Worm (Caenorhabditis elegans): ENCODE measurements around the gene rib-2.

The rib-2 gene

DNA sequence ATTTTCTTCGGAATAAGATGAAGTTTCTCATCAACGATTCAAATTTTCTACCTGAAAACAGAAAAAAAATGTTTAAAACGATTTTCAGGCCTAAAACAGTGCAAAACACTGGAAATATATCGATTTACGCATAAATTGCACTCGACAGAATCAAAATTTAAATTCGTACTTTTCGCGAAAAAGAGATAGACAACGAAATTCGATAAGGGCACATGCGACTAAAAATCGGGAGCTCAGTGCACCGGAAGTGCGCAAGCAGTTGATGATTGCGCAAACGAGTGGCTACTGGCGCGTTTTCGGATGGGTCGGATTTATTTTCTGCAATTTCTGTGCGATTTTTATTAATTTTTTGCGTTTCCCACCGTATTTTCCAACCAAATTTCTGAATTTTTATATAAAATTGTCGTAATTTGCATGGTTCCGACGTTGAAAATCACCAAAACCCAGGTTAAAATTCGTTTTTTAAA lies 35.6 kb upstream of the rib-2 start, which contains the start of the genes Y39A1A.21 and Y39A1A.22:
Gene Y39A1A.21, minus strand, starts transcription at position 51 of the 467 bp plus-strand sequence.
Gene Y39A1A.22, minus strand, starts transcription at position 57 of the 467 bp plus-strand sequence.
- TF ChIP-seq ceh-83 (GFP tag; optimal IDR thresholded peaks at IDR 0.05) = no peak
- TF ChIP-seq nhr-12 (tag; optimal IDR thresholded peaks at IDR 0.05) = no peak
- no peak for TF ChIP-seq nhr-2 (tag; optimal IDR thresholded peaks at IDR 0.05)
- TF ChIP-seq unc-120 (tag; optimal IDR thresholded peaks at IDR 0.05; ENCODE audit: poor library complexity, severe bottlenecking) = peak; percentile 34
- no peak for TF ChIP-seq sem-2 (GFP tag; optimal IDR thresholded peaks at IDR 0.05)
- peak; percentile 12 for TF ChIP-seq lin-32 (GFP tag; optimal IDR thresholded peaks at IDR 0.05)
- TF ChIP-seq cnd-1 (tag; optimal IDR thresholded peaks at IDR 0.05) = peak; percentile 29
- TF ChIP-seq hlh-1 (tag; optimal IDR thresholded peaks at IDR 0.05) = peak; percentile 31
- TF ChIP-seq elt-3 (tag; optimal IDR thresholded peaks at IDR 0.05) = no peak
- no peak for TF ChIP-seq zip-8 (tag; optimal IDR thresholded peaks at IDR 0.05)
- peak; percentile 67 for TF ChIP-seq pha-4 (tag; optimal IDR thresholded peaks at IDR 0.05)
- TF ChIP-seq nhr-28 (tag; optimal IDR thresholded peaks at IDR 0.05) = no peak
- no peak for TF ChIP-seq ham-2 (GFP tag; optimal IDR thresholded peaks at IDR 0.05)
- peak; percentile 64 for TF ChIP-seq mls-2 (tag; optimal IDR thresholded peaks at IDR 0.05)
- no peak for TF ChIP-seq unc-62 (GFP tag; optimal IDR thresholded peaks at IDR 0.05)
- TF ChIP-seq nhr-76 (tag; optimal IDR thresholded peaks at IDR 0.05) = no peak
- TF ChIP-seq lin-13 (tag; optimal IDR thresholded peaks at IDR 0.05) = peak; percentile 86
- TF ChIP-seq blmp-1 (tag; optimal IDR thresholded peaks at IDR 0.05) = no peak
- TF ChIP-seq ceh-39 (tag; optimal IDR thresholded peaks at IDR 0.05) = peak; percentile 36
- no peak for TF ChIP-seq elt-1 (tag; optimal IDR thresholded peaks at IDR 0.05; ENCODE audit: borderline replicate concordance, insufficient read depth)
- TF ChIP-seq lsy-2 (tag; optimal IDR thresholded peaks at IDR 0.05) = peak; percentile 80
- TF ChIP-seq snpc-4 (tag; optimal IDR thresholded peaks at IDR 0.05) = no peak
- peak; percentile 1 for TF ChIP-seq ceh-43 (GFP tag; optimal IDR thresholded peaks at IDR 0.05)
- no peak for TF ChIP-seq mab-5 (tag; optimal IDR thresholded peaks at IDR 0.05)
- TF ChIP-seq M03D4.4 (tag; optimal IDR thresholded peaks at IDR 0.05) = peak; percentile 64
- peak; percentile 83 for TF ChIP-seq sptf-1 (tag; optimal IDR thresholded peaks at IDR 0.05)
- TF ChIP-seq tbx-8 (GFP tag; optimal IDR thresholded peaks at IDR 0.05) = peak; percentile 30
- no peak for TF ChIP-seq flh-1 (GFP tag; optimal IDR thresholded peaks at IDR 0.05)
- peak; percentile 7 for TF ChIP-seq bed-3 (GFP tag; optimal IDR thresholded peaks at IDR 0.05)
- peak; percentile 6 for TF ChIP-seq unc-39 (tag; optimal IDR thresholded peaks at IDR 0.05)
- peak; percentile 89 for TF ChIP-seq ces-1 (GFP tag; optimal IDR thresholded peaks at IDR 0.05)
- TF ChIP-seq nhr-237 (tag; optimal IDR thresholded peaks at IDR 0.05) = peak; percentile 55
- peak; percentile 9 for TF ChIP-seq drap-1 (GFP tag; optimal IDR thresholded peaks at IDR 0.05)
- peak; percentile 44 for TF ChIP-seq mep-1 (tag; optimal IDR thresholded peaks at IDR 0.05)
- peak; percentile 8 for TF ChIP-seq ztf-11 (tag; optimal IDR thresholded peaks at IDR 0.05)

ce11 chrIII:10707461-10707860 lies 35.1 kb upstream of the rib-2 start, which contains the start of gene mrpl-12:
Gene mrpl-12 (plus strand): TSS chrIII:10707761.
- TF ChIP-seq mab-5 (tag; optimal IDR thresholded peaks at IDR 0.05) (no peak), mep-1 (tag; optimal IDR thresholded peaks at IDR 0.05) (no peak), nhr-2 (tag; optimal IDR thresholded peaks at IDR 0.05) (no peak), snpc-4 (tag; optimal IDR thresholded peaks at IDR 0.05) (no peak), nhr-76 (tag; optimal IDR thresholded peaks at IDR 0.05) (no peak), ceh-43 (GFP tag; optimal IDR thresholded peaks at IDR 0.05) (no peak), bed-3 (GFP tag; optimal IDR thresholded peaks at IDR 0.05) (no peak)

- no peak for TF ChIP-seq mep-1 (tag; optimal IDR thresholded peaks at IDR 0.05)
- TF ChIP-seq pha-4 (tag; optimal IDR thresholded peaks at IDR 0.05) = no peak
- no peak for TF ChIP-seq nhr-28 (tag; optimal IDR thresholded peaks at IDR 0.05)
- TF ChIP-seq ceh-43 (GFP tag; optimal IDR thresholded peaks at IDR 0.05) = no peak
- TF ChIP-seq tbx-8 (GFP tag; optimal IDR thresholded peaks at IDR 0.05) = no peak
- no peak for TF ChIP-seq lin-13 (tag; optimal IDR thresholded peaks at IDR 0.05)
- TF ChIP-seq ces-1 (GFP tag; optimal IDR thresholded peaks at IDR 0.05) = no peak
- TF ChIP-seq sem-2 (GFP tag; optimal IDR thresholded peaks at IDR 0.05) = no peak
- TF ChIP-seq unc-62 (GFP tag; optimal IDR thresholded peaks at IDR 0.05) = no peak
- no peak for TF ChIP-seq ceh-39 (tag; optimal IDR thresholded peaks at IDR 0.05)
- TF ChIP-seq nhr-76 (tag; optimal IDR thresholded peaks at IDR 0.05) = no peak
- TF ChIP-seq unc-39 (tag; optimal IDR thresholded peaks at IDR 0.05) = no peak
- no peak for TF ChIP-seq drap-1 (GFP tag; optimal IDR thresholded peaks at IDR 0.05)
- TF ChIP-seq M03D4.4 (tag; optimal IDR thresholded peaks at IDR 0.05) = no peak
- no peak for TF ChIP-seq zip-8 (tag; optimal IDR thresholded peaks at IDR 0.05)
- no peak for TF ChIP-seq bed-3 (GFP tag; optimal IDR thresholded peaks at IDR 0.05)
- TF ChIP-seq nhr-12 (tag; optimal IDR thresholded peaks at IDR 0.05) = no peak
Observed at ce11 chrIII:10708484-10708883, 34.1 kb upstream of the rib-2 start.
